Worm (Caenorhabditis elegans) whole organism, L4 larva: Measurements from ENCODE around the gene fbxa-147.
"Not testable (repeated sequence)": the region's sequence is repeated elsewhere in the genome, so short reads cannot be mapped to it uniquely, and the experiment has no call there.

Experiments used
- arid-1 ChIP-seq: fragments of 200-800 bp; sonication (Bioruptor generic); conservative IDR thresholded peaks from 2 replicates; pipeline ENCODE4 v1.3.6; 2022; ENCODE audit warnings: missing genetic modification reagents, missing genetic modification characterization, missing compliant biosample characterization
- ces-1 ChIP-seq: fragments of 150-350 bp; sonication (generic microtip); optimal IDR thresholded peaks from 4 replicates; lab custom pipeline; 2014; ENCODE audit warnings: missing biosample characterization, missing genetic modification reagents, missing genetic modification characterization
- fos-1 ChIP-seq: fragments of 150-350 bp; optimal IDR thresholded peaks from 2 replicates; lab custom pipeline; 2014; ENCODE audit warnings: missing biosample characterization, missing genetic modification characterization
- jun-1 ChIP-seq: fragments of 150-350 bp; optimal IDR thresholded peaks from 2 replicates; lab custom pipeline; 2014; ENCODE audit warnings: missing biosample characterization, missing genetic modification reagents, missing genetic modification characterization
- lin-39 ChIP-seq: fragments of 150-350 bp; optimal IDR thresholded peaks from 2 replicates; lab custom pipeline; 2014; ENCODE audit warnings: missing biosample characterization, missing genetic modification reagents, missing genetic modification characterization
- nhr-25 ChIP-seq: sonication (generic microtip); optimal IDR thresholded peaks from 2 replicates; lab custom pipeline; 2017; ENCODE audit warnings: missing genetic modification characterization, mild to moderate bottlenecking, missing compliant biosample characterization, antibody characterized with exemption, moderate library complexity, borderline replicate concordance; ENCODE audit not compliant: insufficient read depth
- nhr-76 ChIP-seq: fragments of 150-350 bp; optimal IDR thresholded peaks from 2 replicates; lab custom pipeline; 2014; ENCODE audit warnings: missing biosample characterization, missing genetic modification characterization
- php-3 ChIP-seq: fragments of 200-800 bp; sonication (Bioruptor generic); IDR thresholded peaks from 2 replicates; pipeline ENCODE4 v1.3.6; 2022; ENCODE audit warnings: missing genetic modification reagents, missing genetic modification characterization, missing compliant biosample characterization
- ztf-11 ChIP-seq: fragments of 150-350 bp; optimal IDR thresholded peaks from 2 replicates; lab custom pipeline; 2014; ENCODE audit warnings: missing biosample characterization, missing genetic modification characterization

DNA sequence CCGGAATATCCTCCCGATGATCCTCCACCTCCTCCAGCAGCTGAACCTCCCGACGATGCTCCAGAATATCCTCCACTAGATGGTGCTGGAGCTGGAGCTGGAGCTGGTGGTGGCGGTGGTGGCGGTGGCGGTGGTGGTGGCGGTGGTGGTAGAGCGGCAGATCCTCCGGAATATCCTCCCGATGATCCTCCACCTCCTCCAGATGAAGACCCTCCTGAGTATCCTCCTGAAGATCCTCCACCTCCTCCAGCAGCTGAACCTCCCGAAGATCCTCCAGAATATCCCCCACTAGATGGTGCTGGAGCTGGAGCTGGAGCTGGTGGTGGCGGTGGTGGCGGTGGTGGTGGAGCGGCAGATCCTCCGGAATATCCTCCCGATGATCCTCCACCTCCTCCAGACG is 27.1 kb downstream of the fbxa-147 start:
- TF ChIP-seq ztf-11; php-3 (GFP tag; lab: Robert Waterston, UW); lin-39 (tag; lab: Kevin White, UChicago); nhr-25 (tag; lab: Kevin White, UChicago); jun-1 (tag; lab: Kevin White, UChicago); arid-1 (GFP tag; lab: Robert Waterston, UW); ces-1 (GFP tag; lab: Kevin White, UChicago); nhr-76 (tag; lab: Kevin White, UChicago); fos-1: not testable (repeated sequence)
